Worm (Caenorhabditis elegans): Measurements from ENCODE around the gene T15H9.4.
A peak's percentile ranks its signal among the peaks of the same experiment; 100 is the strongest.

The T15H9.4 gene

ce11 chrII:9624110-9624695 lies 12.5 kb downstream of the T15H9.4 start, which contains the start of the genes dnj-20 and ZK1307.8 (continued):
- TF ChIP-seq ceh-63 (GFP tag; optimal IDR thresholded peaks at IDR 0.05) (no peak), hlh-17 (GFP tag; optimal IDR thresholded peaks at IDR 0.05; ENCODE audit: borderline replicate concordance) (no peak), nhr-28 (tag; optimal IDR thresholded peaks at IDR 0.05) (no peak), efl-1 (optimal IDR thresholded peaks at IDR 0.05) (peak in 1 of 2 experiments; percentile 26), efl-1 (GFP tag; optimal IDR thresholded peaks at IDR 0.05 in 1 of 2) (peak; percentile 9 to 12), Y116A8C.19 (tag; optimal IDR thresholded peaks at IDR 0.05; ENCODE audit: borderline replicate concordance) (no peak), C16A3.4 (tag; optimal IDR thresholded peaks at IDR 0.05) (peak; percentile 27), ama-1 (optimal IDR thresholded peaks at IDR 0.05) (no peak), dsc-1 (tag; optimal IDR thresholded peaks at IDR 0.05) (no peak), vab-15 (tag; optimal IDR thresholded peaks at IDR 0.05) (no peak), nhr-19 (GFP tag; conservative IDR thresholded peaks at IDR 0.05) (no peak), nhr-90 (tag; optimal IDR thresholded peaks at IDR 0.05; ENCODE audit: poor library complexity) (no peak), zip-4 (GFP tag; optimal IDR thresholded peaks at IDR 0.05) (no peak), skn-1 (tag; optimal IDR thresholded peaks at IDR 0.05) (no peak), zag-1 (tag; optimal IDR thresholded peaks at IDR 0.05) (no peak), nhr-47 (tag; optimal IDR thresholded peaks at IDR 0.05) (no peak), dpl-1 (GFP tag; optimal IDR thresholded peaks at IDR 0.05) (peak in 2 of 3 experiments; percentile 10 to 39), unc-86 (tag; optimal IDR thresholded peaks at IDR 0.05) (no peak), rnt-1 (tag; optimal IDR thresholded peaks at IDR 0.05) (no peak), C34B4.2 (tag; optimal IDR thresholded peaks at IDR 0.05) (no peak), ets-5 (GFP tag; IDR thresholded peaks at IDR 0.05) (no peak), nhr-12 (tag; optimal IDR thresholded peaks at IDR 0.05) (no peak), ztf-4 (tag; optimal IDR thresholded peaks at IDR 0.05) (no peak), efl-3 (GFP tag; optimal IDR thresholded peaks at IDR 0.05) (no peak), egl-13 (tag; optimal IDR thresholded peaks at IDR 0.05) (no peak), unc-130 (tag; optimal IDR thresholded peaks at IDR 0.05) (no peak), nhr-84 (tag; optimal IDR thresholded peaks at IDR 0.05) (no peak), lin-39 (tag; optimal IDR thresholded peaks at IDR 0.05) (no peak), sup-37 (GFP tag; optimal IDR thresholded peaks at IDR 0.05) (no peak), elt-2 (tag; optimal IDR thresholded peaks at IDR 0.05) (no peak), unc-62 (GFP tag; optimal IDR thresholded peaks at IDR 0.05) (no peak), fkh-10 (GFP tag; optimal IDR thresholded peaks at IDR 0.05) (no peak)

- TF ChIP-seq ama-1 (optimal IDR thresholded peaks at IDR 0.05), result no peak
- TF ChIP-seq nhr-11 (tag; optimal IDR thresholded peaks at IDR 0.05), result no peak
Measured at ce11 chrII:9625930-9626329, 14.3 kb downstream of the T15H9.4 start.

DNA sequence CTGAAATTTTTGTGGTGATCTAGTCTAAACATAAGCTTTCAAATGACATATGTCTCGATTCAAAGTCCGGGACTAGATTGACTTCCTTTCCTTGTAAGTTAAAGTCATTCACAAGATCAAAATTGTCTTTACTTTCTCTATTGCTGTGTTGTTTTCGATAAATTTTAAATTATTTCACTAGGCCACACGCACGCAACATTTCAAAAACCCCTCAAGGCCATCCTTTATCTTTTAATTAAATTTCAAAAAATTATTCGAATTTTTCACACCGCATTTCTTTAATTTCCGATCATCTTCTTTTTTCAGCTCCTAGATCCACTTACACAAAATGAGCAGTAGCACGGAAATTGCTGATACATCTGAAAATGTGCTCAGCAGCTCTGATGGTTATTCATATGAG lies 24.6 kb downstream of the T15H9.4 start, which contains the start of gene ZK1307.7:
Gene ZK1307.7 (plus strand): TSS at position 301 of the 400 bp plus-strand sequence.
- TF ChIP-seq lin-14 (GFP tag; optimal IDR thresholded peaks at IDR 0.05) (no peak), tbx-2 (tag; optimal IDR thresholded peaks at IDR 0.05) (no peak), lin-13 (GFP tag; optimal IDR thresholded peaks at IDR 0.05) (no peak), nhr-19 (GFP tag; conservative IDR thresholded peaks at IDR 0.05) (no peak), nhr-71 (tag; optimal IDR thresholded peaks at IDR 0.05) (no peak), mef-2 (tag; optimal IDR thresholded peaks at IDR 0.05) (no peak), ztf-4 (tag; optimal IDR thresholded peaks at IDR 0.05) (no peak), ceh-8 (GFP tag; optimal IDR thresholded peaks at IDR 0.05) (no peak), lin-35 (GFP tag; optimal IDR thresholded peaks at IDR 0.05) (no peak), ces-1 (GFP tag; optimal IDR thresholded peaks at IDR 0.05) (no peak), nhr-84 (tag; optimal IDR thresholded peaks at IDR 0.05) (no peak), lsy-2 (tag; optimal IDR thresholded peaks at IDR 0.05) (no peak), swsn-7 (tag; optimal IDR thresholded peaks at IDR 0.05) (no peak), elt-2 (tag; optimal IDR thresholded peaks at IDR 0.05) (no peak), fkh-8 (tag; optimal IDR thresholded peaks at IDR 0.05) (no peak), elt-3 (tag; optimal IDR thresholded peaks at IDR 0.05) (no peak), C34B4.2 (tag; optimal IDR thresholded peaks at IDR 0.05) (no peak), nhr-77 (tag; optimal IDR thresholded peaks at IDR 0.05) (no peak), C16A3.4 (tag; optimal IDR thresholded peaks at IDR 0.05) (no peak), nhr-28 (tag; optimal IDR thresholded peaks at IDR 0.05) (no peak)
